Fruit fly (Drosophila melanogaster): ENCODE data around the gene CG2310.

DNA sequence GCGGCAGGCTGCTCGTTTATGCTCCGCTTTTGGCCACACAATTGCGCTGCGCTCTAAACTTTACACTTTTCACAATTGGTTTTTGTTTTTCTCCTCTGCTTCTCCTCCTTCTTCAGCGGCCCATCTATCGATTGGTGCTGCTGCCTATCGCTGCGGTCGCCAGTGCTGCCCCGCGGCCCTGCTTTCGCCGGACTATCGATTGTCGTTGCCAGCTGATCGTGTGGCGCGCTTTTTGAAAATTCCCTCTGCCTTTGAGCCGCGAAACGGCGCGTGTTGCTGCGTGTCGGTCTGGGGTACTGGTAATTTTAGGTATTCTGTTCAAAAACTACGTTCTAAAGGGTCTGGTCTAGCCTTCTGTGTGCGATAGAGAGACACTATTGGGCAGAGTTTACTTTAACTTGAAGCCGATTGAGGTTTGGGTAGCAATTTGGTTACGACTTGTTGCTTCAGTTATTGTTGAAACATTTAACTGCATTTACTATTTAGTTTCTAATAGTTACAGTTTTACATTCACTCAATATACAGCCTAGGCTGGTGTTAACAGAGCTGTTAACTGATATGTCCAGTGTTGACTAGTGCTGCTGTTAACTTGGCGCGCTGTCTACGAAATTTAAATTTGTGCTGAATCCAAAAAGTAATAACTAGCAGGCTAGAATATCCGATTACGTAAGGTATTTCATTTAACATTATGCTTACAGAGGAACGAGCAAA lies 10.2 kb upstream of the CG2310 start, which contains the start of gene Trc8:
- TF ChIP-seq Sin3A (optimal IDR thresholded peaks at IDR 0.05) (no peak), ttk (optimal IDR thresholded peaks at IDR 0.05) (no peak), Myc (optimal IDR thresholded peaks at IDR 0.05) (no peak), psq (optimal IDR thresholded peaks at IDR 0.05) (no peak), insv (optimal IDR thresholded peaks at IDR 0.05) (no peak), h (optimal IDR thresholded peaks at IDR 0.05) (no peak)

All from Kc167 (cell line).